Fruit fly (Drosophila melanogaster): ENCODE measurements around the gene Grp170.

Gene Grp170

dm6 chrX:2301613-2302522 is 27.0 kb upstream of the Grp170 start (continued):
- peak; percentile 47 for TF ChIP-seq CG6765 (GFP tag; optimal IDR thresholded peaks at IDR 0.05)
- TF ChIP-seq pfk (GFP tag; optimal IDR thresholded peaks at IDR 0.05), result no peak
- TF ChIP-seq corto (GFP tag; optimal IDR thresholded peaks at IDR 0.05), result no peak

dm6 chrX:2301069-2301508 is 26.2 kb upstream of the Grp170 start:
- TF ChIP-seq Optix (GFP tag; IDR thresholded peaks at IDR 0.05) (0 out of 3 replicates have a peak, but pooled peaks have one; percentile 30), CG4404 (GFP tag; IDR thresholded peaks at IDR 0.05) (peak; percentile 48; the same call in 1 of the 2 replicates), CG31224 (GFP tag; IDR thresholded peaks at IDR 0.05) (no peak), pho (GFP tag; optimal IDR thresholded peaks at IDR 0.05) (no peak), cas (GFP tag; IDR thresholded peaks at IDR 0.05) (no peak), CG12071 (GFP tag; optimal IDR thresholded peaks at IDR 0.05) (no peak), CG15601 (tag; optimal IDR thresholded peaks at IDR 0.05) (no peak), CG31441 (GFP tag; IDR thresholded peaks at IDR 0.05) (no peak), CG18262 (tag; optimal IDR thresholded peaks at IDR 0.05) (no peak), org-1 (GFP tag; optimal IDR thresholded peaks at IDR 0.05) (peak; percentile 62), vfl (GFP tag; optimal IDR thresholded peaks at IDR 0.05) (no peak), run (tag; optimal IDR thresholded peaks at IDR 0.05) (peak; percentile 1), CG10959 (GFP tag; IDR thresholded peaks at IDR 0.05) (no peak), fd102C (GFP tag; optimal IDR thresholded peaks at IDR 0.05) (no peak), PHDP (tag; optimal IDR thresholded peaks at IDR 0.05) (peak; percentile 31), ken (GFP tag; IDR thresholded peaks at IDR 0.05) (no peak), kni (GFP tag; optimal IDR thresholded peaks at IDR 0.05) (no peak), CG2120 (GFP tag; optimal IDR thresholded peaks at IDR 0.05) (peak; percentile 40), pita (GFP tag; optimal IDR thresholded peaks at IDR 0.05) (no peak), CG7786 (GFP tag; optimal IDR thresholded peaks at IDR 0.05) (peak; percentile 6), CG2129 (GFP tag; IDR thresholded peaks at IDR 0.05; ENCODE audit: partially characterized antibody) (no peak), NC2α (GFP tag; optimal IDR thresholded peaks at IDR 0.05) (no peak), CG10267 (tag; optimal IDR thresholded peaks at IDR 0.05) (no peak), Dip3 (GFP tag; optimal IDR thresholded peaks at IDR 0.05) (no peak), zf30C (GFP tag; optimal IDR thresholded peaks at IDR 0.05) (peak; percentile 31), pnt (GFP tag; optimal IDR thresholded peaks at IDR 0.05) (no peak), mam (GFP tag; optimal IDR thresholded peaks at IDR 0.05) (peak; percentile 38), Hr39 (optimal IDR thresholded peaks at IDR 0.05) (no peak), CG13123 (GFP tag; optimal IDR thresholded peaks at IDR 0.05) (no peak), CG10565 (GFP tag; optimal IDR thresholded peaks at IDR 0.05) (no peak), unpg (GFP tag; optimal IDR thresholded peaks at IDR 0.05) (peak; percentile 35), Aef1 (GFP tag; IDR thresholded peaks at IDR 0.05) (peak; percentile 48; the same call in 2 of the 3 replicates), MBD-R2 (GFP tag; IDR thresholded peaks at IDR 0.05) (no peak), jumu (GFP tag; optimal IDR thresholded peaks at IDR 0.05) (no peak), D19B (GFP tag; optimal IDR thresholded peaks at IDR 0.05) (peak; percentile 42), croc (GFP tag; conservative IDR thresholded peaks at IDR 0.05) (no peak), Sin3A (optimal IDR thresholded peaks at IDR 0.05) (no peak), CG13424 (tag; optimal IDR thresholded peaks at IDR 0.05) (peak; percentile 35), cad (GFP tag; optimal IDR thresholded peaks at IDR 0.05) (no peak), CG3065 (GFP tag; optimal IDR thresholded peaks at IDR 0.05) (no peak), BEAF-32 (GFP tag; optimal IDR thresholded peaks at IDR 0.05) (no peak), Mes4 (GFP tag; optimal IDR thresholded peaks at IDR 0.05) (no peak), CG6791 (GFP tag; IDR thresholded peaks at IDR 0.05; ENCODE audit: partially characterized antibody) (no peak), Atf3 (GFP tag; optimal IDR thresholded peaks at IDR 0.05) (no peak), ci (GFP tag; IDR thresholded peaks at IDR 0.05) (peak; percentile 6; the same call in 1 of the 3 replicates)

Measured in whole organism, embryonic.